Worm (Caenorhabditis elegans): ENCODE data around the gene oatr-1.
A peak's percentile ranks its signal among the peaks of the same experiment; 100 is the strongest.

Gene oatr-1

ce11 chrIII:6399424-6399823, 3.4 kb upstream of the oatr-1 start:
- TF ChIP-seq hmg-4 (GFP tag; optimal IDR thresholded peaks at IDR 0.05), result no peak
- TF ChIP-seq ama-1 (optimal IDR thresholded peaks at IDR 0.05), result no peak
- TF ChIP-seq ets-7 (tag; optimal IDR thresholded peaks at IDR 0.05), result no peak
- no peak for TF ChIP-seq hmbx-1 (tag; optimal IDR thresholded peaks at IDR 0.05)
- TF ChIP-seq tbx-37 (GFP tag; conservative IDR thresholded peaks at IDR 0.05), result no peak
- no peak for TF ChIP-seq sea-1 (GFP tag; conservative IDR thresholded peaks at IDR 0.05)
- TF ChIP-seq hnd-1 (tag; optimal IDR thresholded peaks at IDR 0.05), result no peak
- TF ChIP-seq flt-1 (GFP tag; IDR thresholded peaks at IDR 0.05), result no peak
- TF ChIP-seq B0310.2 (tag; optimal IDR thresholded peaks at IDR 0.05), result no peak
- no peak for TF ChIP-seq tbx-11 (GFP tag; IDR thresholded peaks at IDR 0.05)

ce11 chrIII:6398124-6398523, 2.1 kb upstream of the oatr-1 start:
- no peak for TF ChIP-seq flt-1 (GFP tag; IDR thresholded peaks at IDR 0.05)
- no peak for TF ChIP-seq ceh-36 (tag; optimal IDR thresholded peaks at IDR 0.05)
- no peak for TF ChIP-seq hmbx-1 (tag; optimal IDR thresholded peaks at IDR 0.05)
- no peak for TF ChIP-seq aly-1 (tag; optimal IDR thresholded peaks at IDR 0.05)
- no peak for TF ChIP-seq tbx-11 (GFP tag; IDR thresholded peaks at IDR 0.05)
- TF ChIP-seq ets-7 (tag; optimal IDR thresholded peaks at IDR 0.05), result no peak
- TF ChIP-seq hnd-1 (tag; optimal IDR thresholded peaks at IDR 0.05), result no peak
- no peak for TF ChIP-seq tra-4 (tag; optimal IDR thresholded peaks at IDR 0.05)
- no peak for TF ChIP-seq ceh-13 (GFP tag; optimal IDR thresholded peaks at IDR 0.05)
- TF ChIP-seq B0310.2 (tag; optimal IDR thresholded peaks at IDR 0.05), result no peak
- no peak for TF ChIP-seq sea-1 (GFP tag; conservative IDR thresholded peaks at IDR 0.05)
- no peak for TF ChIP-seq F13C5.2 (tag; optimal IDR thresholded peaks at IDR 0.05)
- TF ChIP-seq hmg-4 (GFP tag; optimal IDR thresholded peaks at IDR 0.05), result no peak
- no peak for TF ChIP-seq ama-1 (optimal IDR thresholded peaks at IDR 0.05)

ce11 chrIII:6396381-6396780, 399 bp upstream of the oatr-1 start:
- TF ChIP-seq hnd-1 (tag; optimal IDR thresholded peaks at IDR 0.05) (no peak), sea-1 (GFP tag; conservative IDR thresholded peaks at IDR 0.05) (no peak), pes-1 (GFP tag; IDR thresholded peaks at IDR 0.05) (no peak), ets-7 (tag; optimal IDR thresholded peaks at IDR 0.05) (no peak), tra-4 (tag; optimal IDR thresholded peaks at IDR 0.05) (no peak), hmg-4 (GFP tag; optimal IDR thresholded peaks at IDR 0.05) (no peak), ama-1 (optimal IDR thresholded peaks at IDR 0.05) (no peak), F13C5.2 (tag; optimal IDR thresholded peaks at IDR 0.05) (no peak), scrt-1 (GFP tag; IDR thresholded peaks at IDR 0.05) (no peak), ceh-36 (tag; optimal IDR thresholded peaks at IDR 0.05) (no peak)

ce11 chrIII:6390644-6391043, 5.3 kb downstream of the oatr-1 start, which contains the start of gene smrc-1:
Gene smrc-1, plus strand, starts transcription at chrIII:6390944.
- no peak for TF ChIP-seq tbx-37 (GFP tag; conservative IDR thresholded peaks at IDR 0.05)

ce11 chrIII:6389533-6389932, 6.4 kb downstream of the oatr-1 start, which contains the start of gene C16A3.2:
Gene C16A3.2, plus strand, starts transcription at chrIII:6389833.
- TF ChIP-seq hmbx-1 (tag; optimal IDR thresholded peaks at IDR 0.05) (no peak), tbx-37 (GFP tag; conservative IDR thresholded peaks at IDR 0.05) (no peak), tra-4 (tag; optimal IDR thresholded peaks at IDR 0.05) (no peak), ets-7 (tag; optimal IDR thresholded peaks at IDR 0.05) (no peak), ceh-13 (GFP tag; optimal IDR thresholded peaks at IDR 0.05) (no peak), flt-1 (GFP tag; IDR thresholded peaks at IDR 0.05) (no peak), ceh-36 (tag; optimal IDR thresholded peaks at IDR 0.05) (no peak), tbx-11 (GFP tag; IDR thresholded peaks at IDR 0.05) (no peak), F13C5.2 (tag; optimal IDR thresholded peaks at IDR 0.05) (no peak), pes-1 (GFP tag; IDR thresholded peaks at IDR 0.05) (no peak), B0310.2 (tag; optimal IDR thresholded peaks at IDR 0.05) (no peak), ama-1 (optimal IDR thresholded peaks at IDR 0.05) (no peak), scrt-1 (GFP tag; IDR thresholded peaks at IDR 0.05) (no peak), hnd-1 (tag; optimal IDR thresholded peaks at IDR 0.05) (no peak)

ce11 chrIII:6382987-6383602, 12.9 kb downstream of the oatr-1 start, which contains the start of gene let-716:
Gene let-716, plus strand, starts transcription at chrIII:6383552.
- TF ChIP-seq ama-1 (optimal IDR thresholded peaks at IDR 0.05) (peak; percentile 15), aly-1 (tag; optimal IDR thresholded peaks at IDR 0.05) (no peak)

- TF ChIP-seq ama-1 (optimal IDR thresholded peaks at IDR 0.05) (peak; percentile 91), tbx-11 (GFP tag; IDR thresholded peaks at IDR 0.05) (no peak)
These were observed 14.2 kb downstream of the oatr-1 start, which contains the start of gene znf-622 for ce11 chrIII:6381584-6382391. Gene znf-622, plus strand, starts transcription at chrIII:6381634.

ce11 chrIII:6380472-6380871, 15.5 kb downstream of the oatr-1 start, which contains the start of gene C16A3.5:
Gene C16A3.5, plus strand, starts transcription at chrIII:6380772.
- no peak for TF ChIP-seq ceh-13 (GFP tag; optimal IDR thresholded peaks at IDR 0.05)
- no peak for TF ChIP-seq pes-1 (GFP tag; IDR thresholded peaks at IDR 0.05)
- TF ChIP-seq tbx-37 (GFP tag; conservative IDR thresholded peaks at IDR 0.05), result no peak
- TF ChIP-seq hmg-4 (GFP tag; optimal IDR thresholded peaks at IDR 0.05), result no peak
- no peak for TF ChIP-seq hmbx-1 (tag; optimal IDR thresholded peaks at IDR 0.05)
- no peak for TF ChIP-seq tbx-11 (GFP tag; IDR thresholded peaks at IDR 0.05)

Measured in whole organism, early embryonic.